Worm (Caenorhabditis elegans) whole organism, L4/young adult: Measurements from ENCODE around the gene apt-9.

Experiments used
- W03F9.2 ChIP-seq: fragments of 150-350 bp; optimal IDR thresholded peaks from 2 replicates; lab custom pipeline; 2014; ENCODE audit warnings: missing biosample characterization, missing genetic modification characterization
- dao-5 ChIP-seq: sonication (generic microtip); optimal IDR thresholded peaks from 2 replicates; lab custom pipeline; 2016; ENCODE audit warnings: missing genotype, missing genetic modification characterization, moderate library complexity, missing compliant biosample characterization
- him-1 ChIP-seq: sonication (generic microtip); optimal IDR thresholded peaks from 2 replicates; lab custom pipeline; 2016; ENCODE audit warnings: missing genotype, missing genetic modification reagents, missing genetic modification characterization, missing compliant biosample characterization

ce11 chrX:11060940-11061339 is 7.4 kb upstream of the apt-9 start:
- no peak for TF ChIP-seq him-1
- no peak for TF ChIP-seq dao-5 (tag; lab: Kevin White, UChicago)
- no peak for TF ChIP-seq W03F9.2 (tag; lab: Kevin White, UChicago)
